Worm (Caenorhabditis elegans) whole organism, L1 larva: ENCODE data around the gene ccg-1.

Experiments used
- ama-1 ChIP-seq: fragments of 150-350 bp; optimal IDR thresholded peaks from 2 replicates; lab custom pipeline; 2014
- efl-1 ChIP-seq, 4 experiments: fragments of 150-350 bp; optimal IDR thresholded peaks in 3 of 4; peaks in 1 of 4; 1 replicate in 1 of 4; 2 replicates in 3 of 4; lab custom pipeline; 2014; ENCODE audit warnings: missing biosample characterization in 2 of 4, missing genetic modification characterization in 2 of 4, missing genetic modification reagents in 2 of 4
- lin-13 ChIP-seq: fragments of 150-350 bp; optimal IDR thresholded peaks from 2 replicates; lab custom pipeline; 2014; ENCODE audit warnings: missing biosample characterization, missing genetic modification reagents, missing genetic modification characterization
- mdl-1 ChIP-seq, 2 experiments: fragments of 150-350 bp; optimal IDR thresholded peaks; 2 replicates each; lab custom pipeline; 2014 to 2017; ENCODE audit warnings: missing biosample characterization in 2 of 2, missing genetic modification characterization in 2 of 2, inconsistent platforms in 1 of 2
- nhr-11 ChIP-seq: fragments of 150-350 bp; optimal IDR thresholded peaks from 2 replicates; lab custom pipeline; 2014; ENCODE audit warnings: missing biosample characterization, missing genetic modification characterization
- sptf-1 ChIP-seq: fragments of 150-350 bp; optimal IDR thresholded peaks from 2 replicates; lab custom pipeline; 2014; ENCODE audit warnings: missing biosample characterization, missing genetic modification characterization

DNA sequence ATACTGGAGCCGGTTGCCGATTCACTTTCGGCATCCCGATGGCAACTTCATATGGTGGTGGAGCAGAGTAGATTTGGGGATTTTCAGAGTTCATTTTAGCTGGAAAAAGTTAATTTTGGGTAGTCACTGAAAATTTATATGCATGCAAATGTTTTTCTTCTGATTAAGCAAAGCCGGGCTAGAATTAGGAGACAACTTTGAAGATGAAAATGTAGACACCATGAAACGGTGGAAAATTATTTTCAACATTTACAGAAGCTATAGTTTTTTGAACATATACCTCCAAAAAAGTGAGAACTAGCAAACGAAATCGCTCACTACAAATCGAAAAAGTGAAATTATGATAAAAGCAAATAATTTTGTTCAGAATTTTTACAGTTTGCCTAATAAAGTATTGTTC is 55.4 kb downstream of the ccg-1 start, which contains the start of gene Y40H7A.11:
- TF ChIP-seq efl-1 (optimal IDR thresholded peaks at IDR 0.05; lab: Kevin White, UChicago) = no peak
- TF ChIP-seq efl-1 (GFP tag; optimal IDR thresholded peaks at IDR 0.05 in 1 of 2; lab: Kevin White, UChicago) = no peak
- no peak for TF ChIP-seq mdl-1 (tag; optimal IDR thresholded peaks at IDR 0.05; lab: Kevin White, UChicago)
- no peak for TF ChIP-seq nhr-11
- no peak for TF ChIP-seq ama-1 (lab: Kevin White, UChicago)
- no peak for TF ChIP-seq lin-13 (GFP tag; lab: Kevin White, UChicago)
- no peak for TF ChIP-seq sptf-1 (tag; lab: Kevin White, UChicago)
